Fruit fly (Drosophila melanogaster) whole organism, adult: ENCODE results near the gene Ubr3.
A peak's percentile ranks its signal among the peaks of the same experiment; 100 is the strongest.

ENCODE experiments used
- CG14711 ChIP-seq: fragments of 200-800 bp; sonication (Bioruptor generic); optimal IDR thresholded peaks from 2 replicates; lab custom pipeline; 2018; ENCODE audit warnings: missing biosample characterization, mild to moderate bottlenecking, missing genetic modification characterization, moderate library complexity
- CG33017 ChIP-seq: fragments of 200-800 bp; sonication (Bioruptor generic); optimal IDR thresholded peaks from 2 replicates; lab custom pipeline; 2018; ENCODE audit warnings: missing biosample characterization, mild to moderate bottlenecking, missing genetic modification characterization, moderate library complexity
- CG7045 ChIP-seq: fragments of 200-800 bp; sonication (Bioruptor generic); optimal IDR thresholded peaks from 2 replicates; lab custom pipeline; 2017; ENCODE audit warnings: missing biosample characterization, mild to moderate bottlenecking, missing genetic modification characterization
- CG7101 ChIP-seq: fragments of 200-800 bp; sonication (Bioruptor generic); optimal IDR thresholded peaks from 2 replicates; lab custom pipeline; 2018; ENCODE audit warnings: missing biosample characterization, mild to moderate bottlenecking, missing genetic modification characterization, moderate library complexity
- Hr96 ChIP-seq: fragments of 200-800 bp; sonication (Bioruptor generic); optimal IDR thresholded peaks from 2 replicates; lab custom pipeline; 2016; ENCODE audit warnings: missing biosample characterization, missing genetic modification characterization
- bab1 ChIP-seq: fragments of 200-800 bp; sonication (Bioruptor generic); optimal IDR thresholded peaks from 3 replicates; lab custom pipeline; 2019; ENCODE audit warnings: missing biosample characterization, mild to moderate bottlenecking, missing genetic modification characterization, moderate library complexity
- cic ChIP-seq: fragments of 200-800 bp; sonication (Bioruptor generic); optimal IDR thresholded peaks from 2 replicates; lab custom pipeline; 2017; ENCODE audit warnings: missing biosample characterization, mild to moderate bottlenecking, missing genetic modification characterization, moderate library complexity
- ovo ChIP-seq: fragments of 200-800 bp; sonication (Bioruptor generic); optimal IDR thresholded peaks from 2 replicates; lab custom pipeline; 2016; ENCODE audit warnings: missing biosample characterization, missing genetic modification characterization
- tj ChIP-seq: fragments of 200-800 bp; sonication (Bioruptor generic); optimal IDR thresholded peaks from 3 replicates; lab custom pipeline; 2017; ENCODE audit warnings: missing biosample characterization, mild to moderate bottlenecking, missing genetic modification characterization, moderate library complexity
- toe ChIP-seq: fragments of 200-800 bp; sonication (Bioruptor generic); optimal IDR thresholded peaks from 2 replicates; lab custom pipeline; 2016; ENCODE audit warnings: missing biosample characterization, missing genetic modification characterization

DNA sequence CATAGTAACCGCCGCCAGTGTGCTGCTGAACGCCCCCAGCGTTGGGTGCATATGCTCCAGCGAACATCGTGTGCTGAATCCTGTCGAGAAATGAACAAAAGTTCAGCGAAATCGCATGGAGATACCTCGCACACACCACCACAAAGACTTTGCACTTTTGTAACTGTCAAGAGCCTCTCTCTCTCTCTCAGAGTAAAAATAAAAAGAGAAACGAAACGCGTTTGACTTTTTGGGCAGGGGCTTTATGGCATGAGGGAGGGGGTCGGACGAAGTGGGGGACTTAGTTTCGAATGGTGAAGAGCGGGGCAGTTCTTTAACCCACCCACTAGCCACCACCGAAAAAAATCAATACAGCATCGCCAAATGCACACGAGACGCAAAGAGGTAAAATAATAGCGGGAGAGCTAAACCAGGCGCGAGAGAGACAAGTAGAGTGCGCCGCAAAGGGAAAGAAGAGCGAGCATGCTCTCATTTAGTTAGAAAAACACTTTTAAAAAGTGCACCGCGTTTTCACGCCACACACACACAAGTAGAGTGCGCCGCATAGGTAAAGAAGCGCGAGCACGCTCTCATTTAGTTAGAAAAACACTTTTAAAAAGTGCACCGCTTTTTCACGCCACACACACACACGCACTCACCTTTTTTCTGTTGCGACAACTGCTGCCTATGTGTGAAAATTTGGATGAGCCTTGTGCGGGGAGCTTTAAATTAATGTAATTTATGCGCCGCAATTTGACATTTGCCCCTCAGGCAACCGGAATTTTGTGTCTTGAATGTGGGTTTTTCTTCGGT is 5.3 kb upstream of the Ubr3 start:
- TF ChIP-seq CG7101 (peak; percentile 19), CG7045 (GFP tag; lab: Kevin White, UChicago) (no peak), CG14711 (no peak), ovo (no peak), CG33017 (tag; lab: Kevin White, UChicago) (no peak), toe (GFP tag; lab: Kevin White, UChicago) (no peak), bab1 (GFP tag; lab: Kevin White, UChicago) (no peak), tj (GFP tag; lab: Kevin White, UChicago) (peak; percentile 8), Hr96 (GFP tag; lab: Kevin White, UChicago) (no peak), cic (no peak)
